Worm (Caenorhabditis elegans) whole organism, young adult: ENCODE measurements around the gene srz-5.

ENCODE experiments used
- Y79H2A.3 ChIP-seq: fragments of 200-800 bp; sonication (Bioruptor generic); conservative IDR thresholded peaks from 2 replicates; pipeline ENCODE4 v1.3.6; 2022; ENCODE audit warnings: missing genetic modification reagents, missing genetic modification characterization, missing compliant biosample characterization
- ama-1 ChIP-seq, 3 experiments: fragments of 150-350 bp in 1 of 3; sonication (generic microtip) in 2 of 3; optimal IDR thresholded peaks; 2 replicates each; lab custom pipeline; 2014 to 2018; ENCODE audit warnings: missing biosample characterization in 2 of 3, missing genetic modification characterization in 2 of 3, missing genetic modification reagents in 2 of 3
- dpl-1 ChIP-seq: fragments of 150-350 bp; optimal IDR thresholded peaks from 2 replicates; lab custom pipeline; 2014; ENCODE audit warnings: missing biosample characterization, missing genetic modification reagents, missing genetic modification characterization
- nhr-120 ChIP-seq: fragments of 200-800 bp; sonication (Bioruptor generic); IDR thresholded peaks from 2 replicates; pipeline ENCODE4 v1.3.6; 2022; ENCODE audit warnings: missing genetic modification characterization, missing compliant biosample characterization
- pha-4 ChIP-seq: fragments of 150-350 bp; sonication (generic microtip); optimal IDR thresholded peaks from 2 replicates; lab custom pipeline; 2014; ENCODE audit warnings: missing biosample characterization, missing genetic modification reagents, missing genetic modification characterization
- unc-62 ChIP-seq: fragments of 150-350 bp; optimal IDR thresholded peaks from 2 replicates; lab custom pipeline; 2014; ENCODE audit warnings: missing biosample characterization, missing genetic modification reagents, missing genetic modification characterization
- ztf-6 ChIP-seq: fragments of 200-800 bp; sonication (Bioruptor generic); IDR thresholded peaks from 2 replicates; pipeline ENCODE4 v1.3.6; 2022; ENCODE audit warnings: missing genetic modification reagents, missing genetic modification characterization, missing compliant biosample characterization

DNA sequence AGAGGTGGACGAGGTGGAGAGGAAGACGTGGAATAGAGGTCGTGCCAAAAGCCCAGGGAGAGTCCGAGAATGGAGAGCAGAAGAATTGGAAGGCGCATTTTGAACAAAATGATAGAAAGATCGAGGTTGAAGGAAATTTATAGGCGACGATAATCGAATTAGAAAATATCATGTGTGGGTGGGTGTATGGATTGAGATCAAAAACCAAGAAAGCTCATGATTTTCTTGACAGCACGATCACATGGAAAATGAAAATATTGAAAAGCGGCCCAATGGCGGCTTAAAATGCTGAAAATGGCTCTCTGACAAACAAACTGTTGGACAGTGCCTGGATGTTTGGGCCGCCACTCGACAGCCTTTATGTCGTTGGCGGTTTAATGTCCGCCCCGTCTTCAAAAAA is 51.4 kb downstream of the srz-5 start, which contains the start of gene C16C8.9:
- no peak for TF ChIP-seq pha-4 (tag; lab: Kevin White, UChicago)
- no peak for TF ChIP-seq unc-62 (GFP tag; lab: Kevin White, UChicago)
- TF ChIP-seq dpl-1 (GFP tag; lab: Kevin White, UChicago): no peak
- no peak for TF ChIP-seq nhr-120
- no peak for TF ChIP-seq Y79H2A.3 (GFP tag; lab: Robert Waterston, UW)
- no peak for TF ChIP-seq ztf-6 (GFP tag; lab: Robert Waterston, UW)
- no peak for TF ChIP-seq ama-1 (optimal IDR thresholded peaks at IDR 0.05; lab: Kevin White, UChicago)
- TF ChIP-seq ama-1 (GFP tag; optimal IDR thresholded peaks at IDR 0.05; lab: Kevin White, UChicago): no peak
